Worm (Caenorhabditis elegans): ENCODE results near the gene C18B2.2.

DNA sequence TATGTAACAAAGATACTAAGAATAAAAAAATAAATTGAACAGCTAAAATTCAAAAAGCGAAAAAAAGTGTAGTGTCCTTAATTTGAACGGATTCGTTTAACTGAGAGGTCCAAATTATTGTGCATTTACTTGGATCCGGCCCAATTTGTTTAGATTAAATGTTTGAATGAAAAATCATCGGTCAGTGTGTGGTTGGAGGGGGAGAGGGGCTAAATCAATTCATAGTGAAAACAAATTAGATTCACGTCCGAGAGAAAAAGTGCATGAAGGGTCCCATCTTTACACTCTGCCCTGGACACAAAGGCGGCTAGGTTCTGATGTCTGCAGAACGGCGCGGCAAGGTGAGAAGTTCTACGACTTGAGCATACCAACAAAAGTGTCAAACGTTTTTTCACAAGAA, 4.4 kb upstream of the C18B2.2 start:
- TF ChIP-seq him-1 (tag; optimal IDR thresholded peaks at IDR 0.05) (no peak), W03F9.2 (tag; optimal IDR thresholded peaks at IDR 0.05) (no peak)
